Worm (Caenorhabditis elegans) whole organism, young adult: Measurements from ENCODE around the gene mlt-10.

Experiments
- F52B5.7 ChIP-seq: sonication (generic microtip); optimal IDR thresholded peaks from 2 replicates; lab custom pipeline; 2016; ENCODE audit warnings: mild to moderate bottlenecking, missing genetic modification characterization, missing compliant biosample characterization
- Y79H2A.3 ChIP-seq: fragments of 200-800 bp; sonication (Bioruptor generic); conservative IDR thresholded peaks from 2 replicates; pipeline ENCODE4 v1.3.6; 2022; ENCODE audit warnings: missing genetic modification reagents, missing genetic modification characterization, missing compliant biosample characterization
- ama-1 ChIP-seq, 3 experiments: fragments of 150-350 bp in 1 of 3; sonication (generic microtip) in 2 of 3; optimal IDR thresholded peaks; 2 replicates each; lab custom pipeline; 2014 to 2018; ENCODE audit warnings: missing biosample characterization in 2 of 3, missing genetic modification characterization in 2 of 3, missing genetic modification reagents in 2 of 3

- TF ChIP-seq F52B5.7 (tag; lab: Kevin White, UChicago) (no peak), ama-1 (optimal IDR thresholded peaks at IDR 0.05; lab: Kevin White, UChicago) (no peak), ama-1 (GFP tag; optimal IDR thresholded peaks at IDR 0.05; lab: Kevin White, UChicago) (no peak), Y79H2A.3 (no peak)
These were observed 36.1 kb downstream of the mlt-10 start, which contains the start of gene fbxb-14 for ce11 chrII:582649-583048.
